Worm (Caenorhabditis elegans) whole organism, late embryonic: ENCODE results near the gene clec-226.

ENCODE experiments used
- K02D7.2 ChIP-seq: sonication (generic microtip); optimal IDR thresholded peaks from 2 replicates; lab custom pipeline; 2017; ENCODE audit warnings: mild to moderate bottlenecking, missing genetic modification characterization, missing compliant biosample characterization
- K09A11.1 ChIP-seq: sonication (generic microtip); optimal IDR thresholded peaks from 2 replicates; lab custom pipeline; 2017; ENCODE audit warnings: antibody characterized with exemption, mild to moderate bottlenecking, missing genetic modification characterization, missing compliant biosample characterization; ENCODE audit not compliant: insufficient read depth
- ahr-1 ChIP-seq: sonication (generic microtip); optimal IDR thresholded peaks from 2 replicates; lab custom pipeline; 2016; ENCODE audit warnings: missing genetic modification characterization, missing compliant biosample characterization
- ama-1 ChIP-seq: fragments of 150-350 bp; optimal IDR thresholded peaks from 2 replicates; lab custom pipeline; 2014
- ceh-14 ChIP-seq: sonication (generic microtip); optimal IDR thresholded peaks from 2 replicates; lab custom pipeline; 2016; ENCODE audit warnings: missing genotype, missing genetic modification characterization, missing compliant biosample characterization
- ceh-18 ChIP-seq: sonication (generic microtip); optimal IDR thresholded peaks from 2 replicates; lab custom pipeline; 2016; ENCODE audit warnings: missing genetic modification characterization, missing compliant biosample characterization
- ceh-2 ChIP-seq: sonication (generic microtip); optimal IDR thresholded peaks from 2 replicates; lab custom pipeline; 2016; ENCODE audit warnings: missing genotype, missing genetic modification characterization, missing compliant biosample characterization
- ceh-24 ChIP-seq: sonication (generic microtip); optimal IDR thresholded peaks from 2 replicates; lab custom pipeline; 2016; ENCODE audit warnings: mild to moderate bottlenecking, missing genetic modification characterization, missing compliant biosample characterization
- ceh-30 ChIP-seq: fragments of 150-350 bp; optimal IDR thresholded peaks from 2 replicates; lab custom pipeline; 2014; ENCODE audit warnings: missing biosample characterization, missing genetic modification characterization
- ceh-31 ChIP-seq: sonication (generic microtip); optimal IDR thresholded peaks from 2 replicates; lab custom pipeline; 2016; ENCODE audit warnings: missing genetic modification characterization, missing compliant biosample characterization
- ceh-34 ChIP-seq: sonication (generic microtip); optimal IDR thresholded peaks from 2 replicates; lab custom pipeline; 2016; ENCODE audit warnings: mild to moderate bottlenecking, missing genetic modification characterization, missing compliant biosample characterization
- ceh-48 ChIP-seq: sonication (generic microtip); optimal IDR thresholded peaks from 2 replicates; lab custom pipeline; 2016; ENCODE audit warnings: missing genetic modification characterization, inconsistent platforms, missing compliant biosample characterization
- ceh-9 ChIP-seq: sonication (generic microtip); optimal IDR thresholded peaks from 2 replicates; lab custom pipeline; 2016; ENCODE audit warnings: mild to moderate bottlenecking, missing genetic modification characterization, inconsistent platforms, missing compliant biosample characterization
- dmd-4 ChIP-seq: sonication (generic microtip); optimal IDR thresholded peaks from 2 replicates; lab custom pipeline; 2016; ENCODE audit warnings: borderline replicate concordance, missing genetic modification characterization, missing compliant biosample characterization
- elt-4 ChIP-seq: sonication (generic microtip); optimal IDR thresholded peaks from 2 replicates; lab custom pipeline; 2016; ENCODE audit warnings: missing genetic modification characterization, missing compliant biosample characterization
- fax-1 ChIP-seq: sonication (generic microtip); optimal IDR thresholded peaks from 2 replicates; lab custom pipeline; 2016; ENCODE audit warnings: missing genotype, missing genetic modification characterization, missing compliant biosample characterization
- fkh-10 ChIP-seq: fragments of 150-350 bp; optimal IDR thresholded peaks from 2 replicates; lab custom pipeline; 2014; ENCODE audit warnings: missing biosample characterization, missing genetic modification reagents, missing genetic modification characterization
- hlh-13 ChIP-seq: fragments of 200-800 bp; sonication (Bioruptor generic); optimal IDR thresholded peaks from 2 replicates; lab custom pipeline; 2018; ENCODE audit warnings: mild to moderate bottlenecking, missing genetic modification characterization, missing compliant biosample characterization
- hlh-30 ChIP-seq: sonication (generic microtip); optimal IDR thresholded peaks from 2 replicates; lab custom pipeline; 2017; ENCODE audit warnings: antibody characterized with exemption, missing genetic modification characterization, missing compliant biosample characterization; ENCODE audit not compliant: insufficient read depth
- lim-6 ChIP-seq: sonication (generic microtip); optimal IDR thresholded peaks from 2 replicates; lab custom pipeline; 2016; ENCODE audit warnings: missing genetic modification characterization, missing compliant biosample characterization
- madf-2 ChIP-seq: sonication (generic microtip); optimal IDR thresholded peaks from 2 replicates; lab custom pipeline; 2017; ENCODE audit warnings: missing genetic modification characterization, missing compliant biosample characterization
- nfya-1 ChIP-seq: sonication (generic microtip); optimal IDR thresholded peaks from 2 replicates; lab custom pipeline; 2017; ENCODE audit warnings: missing genetic modification characterization, mild to moderate bottlenecking, missing compliant biosample characterization, antibody characterized with exemption, moderate library complexity
- nhr-11 ChIP-seq: fragments of 150-350 bp; optimal IDR thresholded peaks from 2 replicates; lab custom pipeline; 2014; ENCODE audit warnings: missing biosample characterization, missing genetic modification characterization
- npax-4 ChIP-seq: sonication (generic microtip); optimal IDR thresholded peaks from 2 replicates; lab custom pipeline; 2016; ENCODE audit warnings: missing genetic modification characterization, missing compliant biosample characterization
- pag-3 ChIP-seq: sonication (generic microtip); optimal IDR thresholded peaks from 2 replicates; lab custom pipeline; 2016; ENCODE audit warnings: missing compliant biosample characterization, missing genetic modification characterization, borderline replicate concordance
- pax-1 ChIP-seq: fragments of 150-350 bp; optimal IDR thresholded peaks from 2 replicates; lab custom pipeline; 2014; ENCODE audit warnings: missing biosample characterization, missing genetic modification characterization
- pqm-1 ChIP-seq: sonication (generic microtip); optimal IDR thresholded peaks from 2 replicates; lab custom pipeline; 2016; ENCODE audit warnings: missing genetic modification characterization, missing compliant biosample characterization
- pros-1 ChIP-seq: fragments of 150-350 bp; optimal IDR thresholded peaks from 2 replicates; lab custom pipeline; 2014; ENCODE audit warnings: missing biosample characterization, missing genetic modification reagents, missing genetic modification characterization
- sox-2 ChIP-seq: fragments of 200-800 bp; sonication (Bioruptor generic); IDR thresholded peaks from 2 replicates; pipeline ENCODE4 v1.3.6; 2022; ENCODE audit warnings: missing genetic modification reagents, missing genetic modification characterization, missing compliant biosample characterization
- sox-4 ChIP-seq: sonication (generic microtip); optimal IDR thresholded peaks from 2 replicates; lab custom pipeline; 2017; ENCODE audit warnings: mild to moderate bottlenecking, missing genetic modification characterization, inconsistent platforms, missing compliant biosample characterization
- syd-9 ChIP-seq: sonication (generic microtip); optimal IDR thresholded peaks from 2 replicates; lab custom pipeline; 2016; ENCODE audit warnings: mild to moderate bottlenecking, missing genetic modification characterization, moderate library complexity, missing compliant biosample characterization
- tbx-7 ChIP-seq: sonication (generic microtip); optimal IDR thresholded peaks from 2 replicates; lab custom pipeline; 2016; ENCODE audit warnings: missing genotype, missing genetic modification characterization, missing compliant biosample characterization
- ttx-3 ChIP-seq: sonication (generic microtip); optimal IDR thresholded peaks from 2 replicates; lab custom pipeline; 2016; ENCODE audit warnings: missing genetic modification reagents, missing genetic modification characterization, missing compliant biosample characterization
- unc-3 ChIP-seq, 2 experiments: fragments of 200-800 bp in 1 of 2; sonication (Bioruptor generic) in 1 of 2; sonication (generic microtip) in 1 of 2; conservative IDR thresholded peaks in 1 of 2; optimal IDR thresholded peaks in 1 of 2; 2 replicates each; pipeline versions ENCODE4 v1.3.6 to Lab custom; 2016 to 2022; ENCODE audit warnings: missing compliant biosample characterization in 2 of 2, missing genetic modification characterization in 2 of 2, missing genetic modification reagents in 1 of 2
- unc-86 ChIP-seq: sonication (generic microtip); optimal IDR thresholded peaks from 2 replicates; lab custom pipeline; 2016; ENCODE audit warnings: missing genetic modification characterization, missing compliant biosample characterization

The clec-226 gene

ce11 chrV:13916196-13916595, 30.6 kb upstream of the clec-226 start, which contains the start of gene str-252:
TSS of gene str-252 (plus strand) at chrV:13916496.
- TF ChIP-seq ttx-3 (tag; lab: Kevin White, UChicago) (no peak), elt-4 (tag; lab: Kevin White, UChicago) (no peak), K09A11.1 (tag; lab: Kevin White, UChicago) (no peak), fkh-10 (no peak), pax-1 (tag; lab: Kevin White, UChicago) (no peak), nhr-11 (tag; lab: Kevin White, UChicago) (no peak), madf-2 (tag; lab: Kevin White, UChicago) (no peak), tbx-7 (tag; lab: Kevin White, UChicago) (no peak)

DNA sequence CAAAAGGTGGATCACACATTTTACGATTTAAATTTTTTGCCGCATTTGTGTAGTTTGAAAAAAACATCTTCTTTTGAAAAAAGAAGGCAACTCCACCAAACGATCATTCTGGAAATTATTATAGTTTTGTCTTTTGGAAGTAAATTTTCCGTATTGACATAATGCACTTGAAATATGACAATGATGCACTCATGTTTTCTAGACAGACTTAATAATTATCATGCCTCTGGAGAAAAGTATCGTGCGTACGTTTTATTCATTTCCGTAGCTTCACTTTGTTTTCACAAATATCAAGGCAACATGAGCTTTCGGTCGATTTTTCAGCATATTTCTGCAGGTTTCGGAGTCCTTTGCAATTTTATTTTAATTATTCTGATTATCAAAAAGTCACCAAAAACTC, 28.4 kb upstream of the clec-226 start, which contains the start of gene str-250:
str-250 (plus strand) TSS at position 301 of the 400 bp plus-strand sequence.
- no peak for TF ChIP-seq dmd-4
- TF ChIP-seq K02D7.2 (tag; lab: Kevin White, UChicago) = no peak
- no peak for TF ChIP-seq pax-1 (tag; lab: Kevin White, UChicago)
- no peak for TF ChIP-seq unc-86 (tag; lab: Kevin White, UChicago)
- no peak for TF ChIP-seq ahr-1
- no peak for TF ChIP-seq fkh-10
- no peak for TF ChIP-seq ceh-24
- no peak for TF ChIP-seq unc-3 (GFP tag; conservative IDR thresholded peaks at IDR 0.05; lab: Robert Waterston, UW)
- TF ChIP-seq unc-3 (tag; optimal IDR thresholded peaks at IDR 0.05; lab: Kevin White, UChicago) = no peak
- TF ChIP-seq, all 69 proteins: peak for 0

DNA sequence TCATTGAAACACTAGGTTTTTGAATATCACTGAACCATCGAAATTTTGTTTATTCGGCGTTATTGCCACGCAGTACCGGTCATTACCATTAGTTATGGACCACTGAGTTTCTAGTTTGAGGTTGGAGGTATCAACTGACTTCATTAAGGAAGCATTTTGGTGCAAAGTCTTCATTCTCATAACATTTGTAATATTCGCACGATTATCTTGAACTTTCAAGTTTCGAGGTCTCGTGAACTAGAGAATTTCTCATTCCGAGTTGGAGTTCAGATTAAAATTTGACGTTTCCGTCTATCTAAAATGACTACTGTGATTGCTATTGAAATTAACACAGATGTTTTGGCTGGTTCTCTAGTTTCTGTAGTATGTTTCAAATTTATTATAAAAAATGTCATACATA, 26.0 kb upstream of the clec-226 start, which contains the start of gene srx-42:
srx-42 (plus strand) TSS at position 301 of the 400 bp plus-strand sequence.
- TF ChIP-seq hlh-30 (tag; lab: Kevin White, UChicago) = no peak
- no peak for TF ChIP-seq hlh-13
- TF ChIP-seq ceh-48 = no peak

ce11 chrV:13923851-13924250, 22.9 kb upstream of the clec-226 start, which contains the start of gene srxa-11:
TSS of gene srxa-11 (plus strand) at chrV:13924151.
- TF ChIP-seq ceh-9 (no peak), fax-1 (tag; lab: Kevin White, UChicago) (no peak), sox-4 (no peak), npax-4 (tag; lab: Kevin White, UChicago) (no peak), ceh-30 (tag; lab: Kevin White, UChicago) (no peak), lim-6 (no peak), ceh-2 (tag; lab: Kevin White, UChicago) (no peak)

ce11 chrV:13926398-13926797, 20.4 kb upstream of the clec-226 start, which contains the start of gene srxa-12:
TSS of gene srxa-12 (plus strand) at chrV:13926698.
- TF ChIP-seq sox-4 = no peak
- TF ChIP-seq ceh-14 = no peak
- TF ChIP-seq ttx-3 (tag; lab: Kevin White, UChicago) = no peak
- no peak for TF ChIP-seq ceh-24
- TF ChIP-seq ceh-31 (tag; lab: Kevin White, UChicago) = no peak
- no peak for TF ChIP-seq pqm-1 (tag; lab: Kevin White, UChicago)
- no peak for TF ChIP-seq nfya-1 (tag; lab: Kevin White, UChicago)
- no peak for TF ChIP-seq pros-1 (tag; lab: Kevin White, UChicago)
- no peak for TF ChIP-seq hlh-30 (tag; lab: Kevin White, UChicago)
- TF ChIP-seq ceh-18 (tag; lab: Kevin White, UChicago) = no peak
- no peak for TF ChIP-seq syd-9 (tag; lab: Kevin White, UChicago)
- no peak for TF ChIP-seq ama-1 (lab: Kevin White, UChicago)
- no peak for TF ChIP-seq fax-1 (tag; lab: Kevin White, UChicago)
- no peak for TF ChIP-seq K02D7.2 (tag; lab: Kevin White, UChicago)
- TF ChIP-seq ceh-48 = no peak

- no peak for TF ChIP-seq pag-3 (tag; lab: Kevin White, UChicago)
- no peak for TF ChIP-seq ceh-48
- no peak for TF ChIP-seq ceh-34
- no peak for TF ChIP-seq fax-1 (tag; lab: Kevin White, UChicago)
- no peak for TF ChIP-seq ceh-31 (tag; lab: Kevin White, UChicago)
- no peak for TF ChIP-seq K09A11.1 (tag; lab: Kevin White, UChicago)
- TF ChIP-seq sox-2 (GFP tag; lab: Robert Waterston, UW) = no peak
- no peak for TF ChIP-seq sox-4
Observed at ce11 chrV:13929503-13929902, 17.3 kb upstream of the clec-226 start, which contains the start of gene srxa-13. TSS of gene srxa-13 (plus strand) at chrV:13929803.
